Worm (Caenorhabditis elegans): Measurements from ENCODE around the gene F47F2.3.

DNA sequence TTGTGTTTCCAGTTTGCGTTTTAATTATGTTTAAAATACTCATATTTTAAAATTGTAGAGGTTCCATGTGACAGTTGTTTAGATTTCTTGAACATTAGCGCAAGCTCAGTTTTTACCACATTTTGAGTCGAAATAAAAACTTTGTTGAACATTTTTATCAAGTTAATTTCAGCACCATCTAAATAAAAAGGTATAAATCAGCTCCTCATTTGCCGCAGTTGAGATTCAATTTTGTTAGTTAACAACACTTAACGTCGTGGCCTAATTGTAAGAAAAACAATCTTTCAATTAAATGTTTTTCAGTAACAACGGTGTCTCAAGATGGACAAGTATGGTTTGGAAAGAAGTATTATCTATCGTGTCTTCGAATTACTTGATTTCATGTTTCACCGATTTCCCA lies 25.3 kb upstream of the F47F2.3 start:
- TF ChIP-seq ceh-16 (tag; optimal IDR thresholded peaks at IDR 0.05) (no peak), nhr-12 (tag; optimal IDR thresholded peaks at IDR 0.05) (no peak), lin-39 (tag; optimal IDR thresholded peaks at IDR 0.05) (no peak), unc-39 (tag; optimal IDR thresholded peaks at IDR 0.05) (no peak), mdl-1 (tag; optimal IDR thresholded peaks at IDR 0.05) (no peak), R02D3.7 (tag; optimal IDR thresholded peaks at IDR 0.05) (no peak), ztf-11 (tag; optimal IDR thresholded peaks at IDR 0.05) (no peak), eor-1 (tag; optimal IDR thresholded peaks at IDR 0.05) (no peak)

Data from whole organism, L3 larva.